Worm (Caenorhabditis elegans): Measurements from ENCODE around the gene srxa-13.

ce11 chrV:13961927-13962419 is 32.4 kb downstream of the srxa-13 start, which contains the start of the genes algn-13 and R10D12.13:
- TF ChIP-seq nhr-237 (tag; optimal IDR thresholded peaks at IDR 0.05) = no peak
- no peak for TF ChIP-seq aly-2 (tag; optimal IDR thresholded peaks at IDR 0.05)
- TF ChIP-seq mdl-1 (tag; optimal IDR thresholded peaks at IDR 0.05) = no peak
- TF ChIP-seq nhr-23 (tag; optimal IDR thresholded peaks at IDR 0.05) = peak; percentile 19
- peak; percentile 35 for TF ChIP-seq lin-15B (tag; optimal IDR thresholded peaks at IDR 0.05)

Data from whole organism, L3 larva.